Fruit fly (Drosophila melanogaster): ENCODE results near the gene CG43800.

DNA sequence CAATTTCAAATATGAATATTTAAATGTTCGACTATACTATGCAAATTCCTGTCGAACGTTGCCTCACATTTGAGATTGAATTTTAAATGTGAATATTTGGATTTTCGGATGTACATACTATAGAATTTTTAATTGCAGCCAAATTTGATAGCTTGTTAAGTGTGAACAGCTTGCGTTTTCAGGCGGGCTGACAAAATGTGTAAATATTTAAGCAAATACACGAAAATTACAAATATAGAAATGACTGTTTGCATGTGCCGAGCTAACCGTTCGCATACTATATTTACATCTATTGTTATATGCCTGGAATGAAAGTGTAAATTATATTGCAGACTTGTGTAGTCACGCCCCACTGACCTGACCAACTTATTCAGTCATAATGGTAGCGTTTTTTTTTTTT, 17.0 kb downstream of the CG43800 start:
- TF ChIP-seq usp (GFP tag; optimal IDR thresholded peaks at IDR 0.05) (no peak), Dll (optimal IDR thresholded peaks at IDR 0.05) (no peak), psq (optimal IDR thresholded peaks at IDR 0.05) (no peak)
